Worm (Caenorhabditis elegans): ENCODE data around the gene Y43H11AL.1.

DNA sequence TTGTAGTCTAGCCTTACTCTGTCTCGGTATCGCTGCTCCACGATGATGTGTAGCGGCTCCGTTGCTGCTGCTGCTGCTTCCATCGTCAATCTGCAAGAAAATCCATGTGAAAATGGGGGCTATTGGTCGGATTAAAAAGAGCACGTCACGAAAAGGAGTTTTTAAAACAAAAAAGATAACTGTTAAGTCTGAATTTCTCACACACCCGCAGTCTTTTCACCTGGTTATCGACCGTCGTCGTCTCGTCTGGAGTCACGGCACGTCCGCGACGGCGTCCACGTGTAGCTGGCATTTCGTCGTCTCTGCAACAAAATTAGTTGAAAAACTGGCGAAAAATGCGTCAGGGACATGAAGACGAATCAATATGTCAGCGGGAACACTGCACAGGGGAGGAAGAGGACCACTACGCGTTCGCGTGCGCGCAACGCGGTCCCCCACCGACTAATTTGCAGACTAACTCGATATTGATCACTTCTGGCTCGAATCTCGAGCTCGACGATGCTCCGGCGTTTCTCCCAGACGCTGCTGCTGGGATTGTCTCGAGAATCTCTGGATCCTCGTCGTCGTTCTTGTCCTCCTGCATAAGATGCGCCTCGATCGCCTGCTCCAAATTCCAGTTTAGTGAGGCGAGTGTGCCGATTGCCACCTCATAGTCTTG is 12.6 kb downstream of the Y43H11AL.1 start:
- TF ChIP-seq aly-2 (tag; optimal IDR thresholded peaks at IDR 0.05) (no peak), fkh-10 (GFP tag; optimal IDR thresholded peaks at IDR 0.05) (no peak), unc-39 (tag; optimal IDR thresholded peaks at IDR 0.05) (no peak), ceh-16 (tag; optimal IDR thresholded peaks at IDR 0.05) (no peak)
